Fruit fly (Drosophila melanogaster): Measurements from ENCODE around the gene hb.
A peak's percentile ranks its signal among the peaks of the same experiment; 100 is the strongest.

Gene hb

DNA sequence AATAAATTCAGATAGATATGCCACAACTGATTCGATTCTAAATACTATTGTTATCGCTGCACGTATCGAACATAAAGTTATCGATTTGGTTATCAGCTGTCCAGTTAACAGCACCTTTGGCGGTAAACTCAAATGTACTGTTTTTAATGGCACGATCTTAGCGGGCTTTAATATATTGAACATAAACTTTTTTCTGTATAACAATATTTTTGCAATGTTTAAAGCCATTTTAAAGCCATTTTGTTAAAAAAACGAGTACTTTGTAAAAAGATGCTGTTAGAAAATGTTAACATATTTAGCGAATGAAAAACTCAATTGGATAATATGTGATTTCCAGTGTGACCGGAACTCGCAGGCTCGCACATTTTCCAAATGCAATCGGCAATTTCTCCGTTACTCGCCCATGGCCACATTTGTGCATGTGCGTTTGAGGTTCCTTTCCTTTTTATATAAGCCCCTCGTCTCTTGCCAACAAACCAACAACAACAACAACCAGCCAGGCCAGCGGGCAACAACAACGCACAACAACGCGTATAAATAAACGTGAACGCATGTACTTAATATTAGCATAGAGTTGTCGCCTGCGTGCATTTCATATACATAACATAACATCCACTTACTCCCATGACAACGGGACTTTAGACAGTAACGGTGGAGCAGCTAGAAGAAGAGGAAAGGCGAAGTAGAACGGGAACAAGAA lies 18.4 kb upstream of the hb start, which contains the start of gene TMEM216 (continued):
- TF ChIP-seq nmo (GFP tag; optimal IDR thresholded peaks at IDR 0.05), result peak; percentile 10
- TF ChIP-seq chinmo (GFP tag; IDR thresholded peaks at IDR 0.05; ENCODE audit: partially characterized antibody), result peak; percentile 84; the same call in 1 of the 4 replicates
- no peak for TF ChIP-seq fu2 (GFP tag; optimal IDR thresholded peaks at IDR 0.05)
- peak; percentile 8; the same call in 1 of the 2 replicates for TF ChIP-seq CG42726 (GFP tag; IDR thresholded peaks at IDR 0.05; ENCODE audit: partially characterized antibody)
- no peak for TF ChIP-seq ken (GFP tag; IDR thresholded peaks at IDR 0.05)
- TF ChIP-seq sug (tag; optimal IDR thresholded peaks at IDR 0.05), result peak; percentile 29
- no peak for TF ChIP-seq TFAM (GFP tag; optimal IDR thresholded peaks at IDR 0.05)
- no peak for TF ChIP-seq sqz (GFP tag; optimal IDR thresholded peaks at IDR 0.05)
- TF ChIP-seq CG7839 (tag; optimal IDR thresholded peaks at IDR 0.05), result no peak
- no peak for TF ChIP-seq CG9215 (GFP tag; IDR thresholded peaks at IDR 0.05)
- TF ChIP-seq zf30C (GFP tag; optimal IDR thresholded peaks at IDR 0.05), result no peak
- no peak for TF ChIP-seq luna (GFP tag; optimal IDR thresholded peaks at IDR 0.05)
- no peak for TF ChIP-seq CG31365 (tag; optimal IDR thresholded peaks at IDR 0.05)
- no peak for TF ChIP-seq sd (tag; optimal IDR thresholded peaks at IDR 0.05)
- no peak for TF ChIP-seq ttk (GFP tag; IDR thresholded peaks at IDR 0.05)
- no peak for TF ChIP-seq nom (GFP tag; optimal IDR thresholded peaks at IDR 0.05)
- peak; percentile 90 for TF ChIP-seq YL-1 (GFP tag; optimal IDR thresholded peaks at IDR 0.05)
- no peak for TF ChIP-seq ATbp (GFP tag; optimal IDR thresholded peaks at IDR 0.05)
- no peak for TF ChIP-seq CG3847 (GFP tag; IDR thresholded peaks at IDR 0.05)
- TF ChIP-seq CrebB (tag; optimal IDR thresholded peaks at IDR 0.05), result no peak
- TF ChIP-seq CG33557 (GFP tag; optimal IDR thresholded peaks at IDR 0.05), result no peak
- no peak for TF ChIP-seq slbo (GFP tag; IDR thresholded peaks at IDR 0.05)
- TF ChIP-seq croc (GFP tag; conservative IDR thresholded peaks at IDR 0.05), result no peak
- TF ChIP-seq CG3838 (GFP tag; optimal IDR thresholded peaks at IDR 0.05), result no peak
- TF ChIP-seq tin (GFP tag; optimal IDR thresholded peaks at IDR 0.05), result no peak
- TF ChIP-seq bowl (GFP tag; IDR thresholded peaks at IDR 0.05), result no peak
- TF ChIP-seq CG17361 (GFP tag; IDR thresholded peaks at IDR 0.05), result no peak
- TF ChIP-seq CG15601 (tag; optimal IDR thresholded peaks at IDR 0.05), result no peak
- no peak for TF ChIP-seq CG7928 (GFP tag; optimal IDR thresholded peaks at IDR 0.05)
- peak; percentile 33 for TF ChIP-seq CG12769 (tag; optimal IDR thresholded peaks at IDR 0.05)
- no peak for TF ChIP-seq CG6791 (GFP tag; IDR thresholded peaks at IDR 0.05; ENCODE audit: partially characterized antibody)
- TF ChIP-seq cas (GFP tag; IDR thresholded peaks at IDR 0.05), result no peak
- TF ChIP-seq Sry-δ (GFP tag; optimal IDR thresholded peaks at IDR 0.05), result peak; percentile 61
- no peak for TF ChIP-seq so (GFP tag; IDR thresholded peaks at IDR 0.05)
- TF ChIP-seq CG34376 (GFP tag; optimal IDR thresholded peaks at IDR 0.05), result no peak
- TF ChIP-seq trem (tag; optimal IDR thresholded peaks at IDR 0.05), result peak; percentile 65
- TF ChIP-seq Dbx (GFP tag; IDR thresholded peaks at IDR 0.05), result no peak
- peak; percentile 77 for TF ChIP-seq Ets97D (GFP tag; optimal IDR thresholded peaks at IDR 0.05)
- no peak for TF ChIP-seq CG2120 (GFP tag; optimal IDR thresholded peaks at IDR 0.05)
- TF ChIP-seq Ets65A (GFP tag), result no peak
- TF ChIP-seq CG7357 (GFP tag; IDR thresholded peaks at IDR 0.05), result no peak
- TF ChIP-seq da (GFP tag; optimal IDR thresholded peaks at IDR 0.05), result no peak
- peak; percentile 12 for TF ChIP-seq phol (tag; optimal IDR thresholded peaks at IDR 0.05)
- no peak for TF ChIP-seq Gsc (GFP tag; IDR thresholded peaks at IDR 0.05)
- TF ChIP-seq Hand (GFP tag; optimal IDR thresholded peaks at IDR 0.05), result no peak
- TF ChIP-seq maf-S (GFP tag; optimal IDR thresholded peaks at IDR 0.05), result no peak
- TF ChIP-seq br (optimal IDR thresholded peaks at IDR 0.05), result no peak
- no peak for TF ChIP-seq crc (GFP tag; optimal IDR thresholded peaks at IDR 0.05)
- TF ChIP-seq CG2678 (tag; optimal IDR thresholded peaks at IDR 0.05), result no peak
- peak; percentile 10 for TF ChIP-seq CG7271 (tag; optimal IDR thresholded peaks at IDR 0.05)
- no peak for TF ChIP-seq CG31441 (GFP tag; IDR thresholded peaks at IDR 0.05)
- TF ChIP-seq CTCF (GFP tag; optimal IDR thresholded peaks at IDR 0.05), result no peak

Measured in whole organism, embryonic.